Fruit fly (Drosophila melanogaster) whole organism, embryonic: Measurements from ENCODE around the gene meigo.

ENCODE experiments used
- ATbp ChIP-seq: fragments of 200-800 bp; sonication (Bioruptor generic); optimal IDR thresholded peaks from 2 replicates; lab custom pipeline; 2017; ENCODE audit warnings: missing biosample characterization, mild to moderate bottlenecking, missing genetic modification characterization, missing genetic modification reagents
- Aef1 ChIP-seq: fragments of 200-800 bp; sonication (Bioruptor generic); IDR thresholded peaks from 3 replicates; pipeline ENCODE4 v1.3.6; 2022; ENCODE audit warnings: missing biosample characterization, missing genetic modification characterization
- BEAF-32 ChIP-seq: fragments of 200-800 bp; sonication (Bioruptor generic); optimal IDR thresholded peaks from 3 replicates; lab custom pipeline; 2017; ENCODE audit warnings: missing biosample characterization, missing genetic modification characterization, mild to moderate bottlenecking, moderate library complexity, missing genetic modification reagents
- Blimp-1 ChIP-seq: fragments of 200-800 bp; sonication (Bioruptor generic); optimal IDR thresholded peaks from 3 replicates; lab custom pipeline; 2018; ENCODE audit warnings: missing biosample characterization, missing genetic modification characterization, mild to moderate bottlenecking, moderate library complexity, missing genetic modification reagents
- Bteb2 ChIP-seq: fragments of 200-800 bp; sonication (Bioruptor generic); optimal IDR thresholded peaks from 2 replicates; lab custom pipeline; 2016; ENCODE audit warnings: missing biosample characterization, missing genetic modification characterization
- CG12155 ChIP-seq: fragments of 200-800 bp; sonication (Bioruptor generic); optimal IDR thresholded peaks from 3 replicates; lab custom pipeline; 2016; ENCODE audit warnings: missing biosample characterization, missing genetic modification characterization
- CG15073 ChIP-seq: fragments of 200-800 bp; sonication (Bioruptor generic); optimal IDR thresholded peaks from 2 replicates; lab custom pipeline; 2016; ENCODE audit warnings: missing biosample characterization, missing genetic modification characterization
- CG15696 ChIP-seq: fragments of 200-800 bp; sonication (Bioruptor generic); optimal IDR thresholded peaks from 2 replicates; lab custom pipeline; 2019; ENCODE audit warnings: missing biosample characterization, mild to moderate bottlenecking, missing genetic modification characterization, moderate library complexity
- CG17361 ChIP-seq: fragments of 200-800 bp; sonication (Bioruptor generic); IDR thresholded peaks from 3 replicates; pipeline ENCODE4 v1.3.6; 2022; ENCODE audit warnings: missing biosample characterization, missing genetic modification characterization
- CG1792 ChIP-seq: fragments of 200-800 bp; sonication (Bioruptor generic); optimal IDR thresholded peaks from 2 replicates; lab custom pipeline; 2016; ENCODE audit warnings: missing biosample characterization, missing genetic modification characterization
- CG18262 ChIP-seq: fragments of 200-800 bp; optimal IDR thresholded peaks from 3 replicates; lab custom pipeline; 2019; ENCODE audit warnings: missing biosample characterization, mild to moderate bottlenecking, missing genetic modification characterization, moderate library complexity
- CG2116 ChIP-seq: fragments of 200-800 bp; sonication (Bioruptor generic); optimal IDR thresholded peaks from 3 replicates; lab custom pipeline; 2018; ENCODE audit warnings: missing biosample characterization, mild to moderate bottlenecking, missing genetic modification characterization
- CG2875 ChIP-seq: fragments of 200-800 bp; sonication (Bioruptor generic); optimal IDR thresholded peaks from 2 replicates; lab custom pipeline; 2017; ENCODE audit warnings: missing biosample characterization, mild to moderate bottlenecking, missing genetic modification characterization, missing genetic modification reagents
- CG4282 ChIP-seq: fragments of 200-800 bp; sonication (Bioruptor generic); optimal IDR thresholded peaks from 2 replicates; lab custom pipeline; 2016; ENCODE audit warnings: missing biosample characterization, missing genetic modification characterization
- CG4617 ChIP-seq: fragments of 200-800 bp; sonication (Bioruptor generic); optimal IDR thresholded peaks from 3 replicates; lab custom pipeline; 2016; ENCODE audit warnings: missing biosample characterization, missing genetic modification characterization, borderline replicate concordance
- CG4854 ChIP-seq: fragments of 200-800 bp; sonication (Bioruptor generic); optimal IDR thresholded peaks from 2 replicates; lab custom pipeline; 2016; ENCODE audit warnings: missing biosample characterization, missing genetic modification characterization, inconsistent platforms
- CG5953 ChIP-seq: fragments of 200-800 bp; sonication (Bioruptor generic); IDR thresholded peaks from 2 replicates; pipeline ENCODE4 v1.3.6; 2022; ENCODE audit warnings: missing biosample characterization, missing genetic modification characterization
- CG6254 ChIP-seq: fragments of 200-800 bp; sonication (Bioruptor generic); optimal IDR thresholded peaks from 3 replicates; lab custom pipeline; 2017; ENCODE audit warnings: mild to moderate bottlenecking, missing biosample characterization, missing genetic modification reagents, missing genetic modification characterization
- CG7271 ChIP-seq: fragments of 200-800 bp; sonication (Bioruptor generic); optimal IDR thresholded peaks from 2 replicates; lab custom pipeline; 2018; ENCODE audit warnings: missing biosample characterization, mild to moderate bottlenecking, missing genetic modification characterization, moderate library complexity
- CG7372 ChIP-seq: fragments of 200-800 bp; sonication (Bioruptor generic); IDR thresholded peaks from 2 replicates; pipeline ENCODE4 v1.3.6; 2022; ENCODE audit warnings: missing biosample characterization, missing genetic modification characterization
- CG7839 ChIP-seq: fragments of 200-800 bp; sonication (Bioruptor generic); optimal IDR thresholded peaks from 3 replicates; lab custom pipeline; 2018; ENCODE audit warnings: missing biosample characterization, mild to moderate bottlenecking, missing genetic modification characterization, moderate library complexity
- CG8290 ChIP-seq, 3 experiments: fragments of 200-800 bp; sonication (Bioruptor generic); optimal IDR thresholded peaks; 2 replicates each; lab custom pipeline; 2016 to 2019; ENCODE audit warnings: missing biosample characterization in 3 of 3, missing genetic modification characterization in 3 of 3, mild to moderate bottlenecking in 2 of 3, moderate library complexity in 1 of 3
- Dbx ChIP-seq: fragments of 200-800 bp; sonication (Bioruptor generic); IDR thresholded peaks from 3 replicates; pipeline ENCODE4 v1.3.6; 2022; ENCODE audit warnings: missing biosample characterization, missing genetic modification characterization
- Dek ChIP-seq: fragments of 200-800 bp; sonication (Bioruptor generic); optimal IDR thresholded peaks from 3 replicates; lab custom pipeline; 2019; ENCODE audit warnings: missing biosample characterization, mild to moderate bottlenecking, missing genetic modification characterization, moderate library complexity
- Dll ChIP-seq: fragments of 200-800 bp; sonication (Bioruptor generic); IDR thresholded peaks from 4 replicates; pipeline ENCODE4 v1.3.6; 2022; ENCODE audit warnings: missing biosample characterization, missing genetic modification characterization; ENCODE audit not compliant: partially characterized antibody
- HHEX ChIP-seq: fragments of 200-800 bp; sonication (Bioruptor generic); optimal IDR thresholded peaks from 3 replicates; lab custom pipeline; 2017; ENCODE audit warnings: missing biosample characterization, mild to moderate bottlenecking, missing genetic modification characterization, missing genetic modification reagents
- Hmr ChIP-seq: fragments of 200-800 bp; sonication (Bioruptor generic); optimal IDR thresholded peaks from 3 replicates; lab custom pipeline; 2017; ENCODE audit warnings: mild to moderate bottlenecking, missing biosample characterization, missing genetic modification reagents, missing genetic modification characterization
- Hmx ChIP-seq: fragments of 200-800 bp; sonication (Bioruptor generic); optimal IDR thresholded peaks from 2 replicates; lab custom pipeline; 2016; ENCODE audit warnings: missing biosample characterization, missing genetic modification characterization
- MBD-R2 ChIP-seq: fragments of 200-800 bp; sonication (Bioruptor generic); IDR thresholded peaks from 2 replicates; pipeline ENCODE4 v1.3.6; 2022; ENCODE audit warnings: missing biosample characterization, missing genetic modification characterization
- Max ChIP-seq: fragments of 200-800 bp; sonication (Bioruptor generic); optimal IDR thresholded peaks from 2 replicates; lab custom pipeline; 2016; ENCODE audit warnings: missing biosample characterization, mild to moderate bottlenecking, missing genetic modification characterization
- Scr ChIP-seq: fragments of 200-800 bp; sonication (Bioruptor generic); IDR thresholded peaks from 2 replicates; pipeline ENCODE4 v1.3.6; 2022; ENCODE audit warnings: missing biosample characterization, missing genetic modification characterization; ENCODE audit not compliant: partially characterized antibody
- Spps ChIP-seq: fragments of 200-800 bp; sonication (Bioruptor generic); optimal IDR thresholded peaks from 2 replicates; lab custom pipeline; 2018; ENCODE audit warnings: missing biosample characterization, mild to moderate bottlenecking, missing genetic modification characterization
- Ssrp ChIP-seq: fragments of 200-800 bp; sonication (Bioruptor generic); optimal IDR thresholded peaks from 2 replicates; lab custom pipeline; 2018; ENCODE audit warnings: missing biosample characterization, mild to moderate bottlenecking, missing genetic modification characterization, moderate library complexity
- TFAM ChIP-seq: fragments of 200-800 bp; sonication (Bioruptor generic); optimal IDR thresholded peaks from 2 replicates; lab custom pipeline; 2017; ENCODE audit warnings: missing biosample characterization, missing genetic modification characterization, inconsistent platforms
- ab ChIP-seq: fragments of 200-800 bp; sonication (Bioruptor generic); optimal IDR thresholded peaks from 2 replicates; lab custom pipeline; 2016; ENCODE audit warnings: missing biosample characterization, missing genetic modification characterization
- ac ChIP-seq: fragments of 200-800 bp; sonication (Bioruptor generic); optimal IDR thresholded peaks from 3 replicates; lab custom pipeline; 2017; ENCODE audit warnings: missing biosample characterization, mild to moderate bottlenecking, missing genetic modification characterization
- ase ChIP-seq: fragments of 200-800 bp; sonication (Bioruptor generic); IDR thresholded peaks from 3 replicates; pipeline ENCODE4 v1.3.6; 2022; ENCODE audit warnings: missing biosample characterization, missing genetic modification characterization
- bigmax ChIP-seq: fragments of 200-800 bp; sonication (Bioruptor generic); optimal IDR thresholded peaks from 2 replicates; lab custom pipeline; 2018; ENCODE audit warnings: missing biosample characterization, mild to moderate bottlenecking, missing genetic modification characterization
- cato ChIP-seq: fragments of 200-800 bp; sonication (Bioruptor generic); optimal IDR thresholded peaks from 2 replicates; lab custom pipeline; 2016; ENCODE audit warnings: missing biosample characterization, missing genetic modification characterization, borderline replicate concordance
- dimm ChIP-seq: fragments of 200-800 bp; sonication (Bioruptor generic); IDR thresholded peaks from 2 replicates; pipeline ENCODE4 v1.3.6; 2022; ENCODE audit warnings: missing biosample characterization, missing genetic modification characterization
- emc ChIP-seq: fragments of 200-800 bp; sonication (Bioruptor generic); optimal IDR thresholded peaks from 2 replicates; lab custom pipeline; 2016; ENCODE audit warnings: missing biosample characterization, missing genetic modification characterization
- esg ChIP-seq: fragments of 200-800 bp; sonication (Bioruptor generic); conservative IDR thresholded peaks from 2 replicates; pipeline ENCODE4 v1.3.6; 2022; ENCODE audit warnings: missing biosample characterization, missing genetic modification characterization
- fru ChIP-seq: fragments of >200 bp; optimal IDR thresholded peaks from 2 replicates; lab custom pipeline; 2017
- lmd ChIP-seq: fragments of 200-800 bp; sonication (Bioruptor generic); IDR thresholded peaks from 2 replicates; pipeline ENCODE4 v1.3.6; 2022; ENCODE audit warnings: missing biosample characterization, missing genetic modification characterization
- run ChIP-seq: fragments of 200-800 bp; sonication (Bioruptor generic); optimal IDR thresholded peaks from 3 replicates; lab custom pipeline; 2018; ENCODE audit warnings: missing biosample characterization, mild to moderate bottlenecking, missing genetic modification characterization
- seq ChIP-seq: fragments of 200-800 bp; sonication (Bioruptor generic); IDR thresholded peaks from 2 replicates; pipeline ENCODE4 v1.3.6; 2022; ENCODE audit warnings: missing biosample characterization, missing genetic modification characterization
- shn ChIP-seq: fragments of 200-800 bp; sonication (Bioruptor generic); optimal IDR thresholded peaks from 3 replicates; lab custom pipeline; 2016; ENCODE audit warnings: missing biosample characterization, missing genetic modification characterization
- sr ChIP-seq: fragments of 200-800 bp; sonication (Bioruptor generic); IDR thresholded peaks from 3 replicates; pipeline ENCODE4 v1.3.6; 2022; ENCODE audit warnings: missing biosample characterization, missing genetic modification characterization
- trh ChIP-seq: fragments of 200-800 bp; sonication (Bioruptor generic); optimal IDR thresholded peaks from 2 replicates; lab custom pipeline; 2016; ENCODE audit warnings: missing biosample characterization, missing genetic modification characterization
- twi ChIP-seq: fragments of 200-800 bp; optimal IDR thresholded peaks from 2 replicates; lab custom pipeline; 2019; ENCODE audit warnings: missing biosample characterization, mild to moderate bottlenecking, missing genetic modification characterization, moderate library complexity
- yki ChIP-seq: fragments of >200 bp; optimal IDR thresholded peaks from 3 replicates; lab custom pipeline; 2018

meigo gene

DNA sequence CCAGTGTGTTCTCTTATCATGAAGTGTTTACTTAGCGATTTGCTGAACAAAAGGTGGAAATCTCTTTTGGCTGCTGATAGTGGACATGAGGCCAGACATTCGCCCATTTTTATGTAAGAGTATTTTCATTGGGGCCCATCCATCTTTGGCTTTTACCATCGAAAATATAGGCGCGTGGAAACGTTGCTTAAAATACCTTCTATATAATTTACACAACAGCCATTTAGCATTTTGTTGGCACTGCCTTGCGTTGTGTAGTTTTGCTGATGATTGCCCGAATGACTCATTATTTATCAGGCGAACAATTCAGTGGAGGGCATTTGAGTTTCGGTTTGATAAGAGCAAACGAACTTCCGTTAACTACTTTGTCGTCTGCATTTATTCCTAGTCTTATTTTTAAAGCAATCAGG lies 23.6 kb downstream of the meigo start (continued):
- TF ChIP-seq Max (GFP tag; lab: Kevin White, UChicago) = no peak
- TF ChIP-seq CG17361 = no peak
- peak; percentile 27; the same call in 1 of the 2 replicates for TF ChIP-seq lmd (GFP tag; lab: Robert Waterston, UW)
- no peak for TF ChIP-seq CG7271 (tag; lab: Kevin White, UChicago)
- no peak for TF ChIP-seq Hmx (GFP tag; lab: Kevin White, UChicago)
- no peak for TF ChIP-seq sr
- peak; percentile 49 for TF ChIP-seq HHEX (GFP tag; lab: Kevin White, UChicago)
- TF ChIP-seq dimm (GFP tag; lab: Robert Waterston, UW) = no peak
- no peak for TF ChIP-seq CG15696 (tag; lab: Kevin White, UChicago)
- peak; percentile 59 for TF ChIP-seq CG7839 (tag; lab: Kevin White, UChicago)
- no peak for TF ChIP-seq TFAM (GFP tag; lab: Kevin White, UChicago)
- TF ChIP-seq Aef1 (GFP tag; lab: Robert Waterston, UW) = peak; percentile 32; the same call in 2 of the 3 replicates
- no peak for TF ChIP-seq seq (GFP tag; lab: Robert Waterston, UW)
- TF ChIP-seq Dbx (GFP tag; lab: Robert Waterston, UW) = 0 out of 3 replicates have a peak, but pooled peaks have one; percentile 52
- TF ChIP-seq Ssrp = no peak
- TF ChIP-seq ac = no peak
- no peak for TF ChIP-seq yki (lab: Kevin White, UChicago)
- TF ChIP-seq fru = no peak
- TF ChIP-seq twi (tag; lab: Kevin White, UChicago) = no peak
- TF ChIP-seq Blimp-1 (GFP tag; lab: Kevin White, UChicago) = no peak
- no peak for TF ChIP-seq trh
- no peak for TF ChIP-seq CG18262 (tag; lab: Kevin White, UChicago)
- TF ChIP-seq CG7372 (GFP tag; lab: Robert Waterston, UW) = no peak
- TF ChIP-seq ase (GFP tag; lab: Robert Waterston, UW) = no peak
- TF ChIP-seq CG12155 (GFP tag; lab: Kevin White, UChicago) = no peak
- TF ChIP-seq CG1792 (GFP tag; lab: Kevin White, UChicago) = peak; percentile 25
- no peak for TF ChIP-seq CG5953 (GFP tag; lab: Robert Waterston, UW)
- TF ChIP-seq CG4854 (GFP tag; lab: Kevin White, UChicago) = no peak
- TF ChIP-seq cato (GFP tag; lab: Kevin White, UChicago) = no peak
- TF ChIP-seq Scr = no peak
- no peak for TF ChIP-seq bigmax (GFP tag; lab: Kevin White, UChicago)
- no peak for TF ChIP-seq MBD-R2 (GFP tag; lab: Robert Waterston, UW)
- no peak for TF ChIP-seq run (tag; lab: Kevin White, UChicago)
- no peak for TF ChIP-seq CG4617
- peak; percentile 33 for TF ChIP-seq Dek (tag; lab: Kevin White, UChicago)
- peak; percentile 20; the same call in 1 of the 2 replicates for TF ChIP-seq esg (GFP tag; lab: Robert Waterston, UW)
- no peak for TF ChIP-seq CG6254
- TF ChIP-seq CG2875 (GFP tag; lab: Kevin White, UChicago) = no peak
- TF ChIP-seq ab (GFP tag; lab: Kevin White, UChicago) = no peak
- no peak for TF ChIP-seq Spps (tag; lab: Kevin White, UChicago)
- TF ChIP-seq Bteb2 (GFP tag; lab: Kevin White, UChicago) = peak; percentile 52
- peak; percentile 67 for TF ChIP-seq Hmr
- TF ChIP-seq emc = no peak
- TF ChIP-seq CG2116 (GFP tag; lab: Kevin White, UChicago) = no peak
- no peak for TF ChIP-seq ATbp (GFP tag; lab: Kevin White, UChicago)
- no peak for TF ChIP-seq CG8290 (GFP tag; optimal IDR thresholded peaks at IDR 0.05; lab: Kevin White, UChicago)
- TF ChIP-seq CG8290 (tag; optimal IDR thresholded peaks at IDR 0.05; lab: Kevin White, UChicago) = peak in 1 of 2 experiments; percentile 87
- TF ChIP-seq shn (GFP tag; lab: Kevin White, UChicago) = peak; percentile 11
- no peak for TF ChIP-seq CG4282
- TF ChIP-seq CG15073 (GFP tag; lab: Kevin White, UChicago) = no peak
- no peak for TF ChIP-seq Dll (GFP tag; lab: Robert Waterston, UW)
- TF ChIP-seq BEAF-32 (GFP tag; lab: Kevin White, UChicago) = no peak
